Fruit fly (Drosophila melanogaster) whole organism, embryonic: Measurements from ENCODE around the gene CG14400.
A peak's percentile ranks its signal among the peaks of the same experiment; 100 is the strongest.

Source experiments
- B-H2 ChIP-seq: fragments of 200-800 bp; sonication (Bioruptor generic); optimal IDR thresholded peaks from 2 replicates; lab custom pipeline; 2018; ENCODE audit warnings: missing biosample characterization, mild to moderate bottlenecking, missing genetic modification characterization
- BtbVII ChIP-seq: fragments of 200-800 bp; sonication (Bioruptor generic); optimal IDR thresholded peaks from 3 replicates; lab custom pipeline; 2017; ENCODE audit warnings: missing biosample characterization, mild to moderate bottlenecking, missing genetic modification characterization
- CG10543 ChIP-seq: fragments of 200-800 bp; sonication (Bioruptor generic); optimal IDR thresholded peaks from 3 replicates; lab custom pipeline; 2017; ENCODE audit warnings: missing biosample characterization, mild to moderate bottlenecking, missing genetic modification characterization, moderate library complexity
- CG12299 ChIP-seq: fragments of 200-800 bp; sonication (Bioruptor generic); optimal IDR thresholded peaks from 2 replicates; lab custom pipeline; 2018; ENCODE audit warnings: missing biosample characterization, mild to moderate bottlenecking, missing genetic modification characterization
- CG13287 ChIP-seq: fragments of 200-800 bp; sonication (Bioruptor generic); IDR thresholded peaks from 2 replicates; pipeline ENCODE4 v1.3.6; 2022; ENCODE audit warnings: missing biosample characterization, missing genetic modification characterization; ENCODE audit not compliant: partially characterized antibody
- CG13296 ChIP-seq: fragments of 200-800 bp; sonication (Bioruptor generic); optimal IDR thresholded peaks from 3 replicates; lab custom pipeline; 2018; ENCODE audit warnings: missing biosample characterization, mild to moderate bottlenecking, missing genetic modification characterization
- CG13894 ChIP-seq: fragments of 200-800 bp; sonication (Bioruptor generic); optimal IDR thresholded peaks from 3 replicates; lab custom pipeline; 2018; ENCODE audit warnings: missing biosample characterization, mild to moderate bottlenecking, missing genetic modification characterization, moderate library complexity
- CG14014 ChIP-seq: fragments of 200-800 bp; sonication (Bioruptor generic); IDR thresholded peaks from 2 replicates; pipeline ENCODE4 v1.3.6; 2022; ENCODE audit warnings: missing biosample characterization, missing genetic modification characterization
- CG14050 ChIP-seq: fragments of 200-800 bp; sonication (Bioruptor generic); IDR thresholded peaks from 3 replicates; pipeline ENCODE4 v1.3.6; 2022; ENCODE audit warnings: missing biosample characterization, missing genetic modification characterization
- CG15269 ChIP-seq: fragments of 200-800 bp; sonication (Bioruptor generic); optimal IDR thresholded peaks from 2 replicates; lab custom pipeline; 2018; ENCODE audit warnings: missing biosample characterization, mild to moderate bottlenecking, missing genetic modification characterization, moderate library complexity
- CG18599 ChIP-seq: fragments of 200-800 bp; sonication (Bioruptor generic); optimal IDR thresholded peaks from 3 replicates; lab custom pipeline; 2017; ENCODE audit warnings: missing biosample characterization, missing genetic modification characterization, mild to moderate bottlenecking, moderate library complexity, missing genetic modification reagents
- CG2678 ChIP-seq: fragments of 200-800 bp; sonication (Bioruptor generic); optimal IDR thresholded peaks from 3 replicates; lab custom pipeline; 2019; ENCODE audit warnings: missing biosample characterization, mild to moderate bottlenecking, missing genetic modification characterization, moderate library complexity
- CG2712 ChIP-seq: fragments of 200-800 bp; optimal IDR thresholded peaks from 3 replicates; lab custom pipeline; 2019; ENCODE audit warnings: missing biosample characterization, mild to moderate bottlenecking, missing genetic modification characterization, moderate library complexity
- CG34376 ChIP-seq: fragments of 200-800 bp; sonication (Bioruptor generic); optimal IDR thresholded peaks from 2 replicates; lab custom pipeline; 2018; ENCODE audit warnings: missing biosample characterization, mild to moderate bottlenecking, missing genetic modification characterization
- CG4360 ChIP-seq: fragments of 200-800 bp; sonication (Bioruptor generic); IDR thresholded peaks from 2 replicates; pipeline ENCODE4 v1.3.6; 2022; ENCODE audit warnings: missing biosample characterization, missing genetic modification characterization
- CG7928 ChIP-seq: fragments of 200-800 bp; sonication (Bioruptor generic); optimal IDR thresholded peaks from 2 replicates; lab custom pipeline; 2017; ENCODE audit warnings: missing biosample characterization, mild to moderate bottlenecking, missing genetic modification characterization
- CG8388 ChIP-seq: fragments of 200-800 bp; sonication (Bioruptor generic); optimal IDR thresholded peaks from 2 replicates; lab custom pipeline; 2019; ENCODE audit warnings: missing biosample characterization, mild to moderate bottlenecking, missing genetic modification characterization, moderate library complexity
- CG9817 ChIP-seq: fragments of 200-800 bp; sonication (Bioruptor generic); optimal IDR thresholded peaks from 2 replicates; lab custom pipeline; 2018; ENCODE audit warnings: missing biosample characterization, mild to moderate bottlenecking, missing genetic modification characterization, moderate library complexity
- E2f1 ChIP-seq: fragments of 200-800 bp; sonication (Bioruptor generic); IDR thresholded peaks from 2 replicates; pipeline ENCODE4 v1.3.6; 2022; ENCODE audit warnings: missing biosample characterization, missing genetic modification characterization
- Ets65A ChIP-seq: fragments of 200-800 bp; sonication (Bioruptor generic); peaks from one replicate; lab custom pipeline; 2016; ENCODE audit warnings: missing biosample characterization, missing genetic modification characterization
- Fer1 ChIP-seq: fragments of 200-800 bp; sonication (Bioruptor generic); optimal IDR thresholded peaks from 2 replicates; lab custom pipeline; 2017; ENCODE audit warnings: missing biosample characterization, mild to moderate bottlenecking, missing genetic modification characterization
- GATAe ChIP-seq: fragments of 200-800 bp; sonication (Bioruptor generic); conservative IDR thresholded peaks from 2 replicates; pipeline ENCODE4 v1.3.6; 2022; ENCODE audit warnings: missing biosample characterization, missing genetic modification characterization
- Hey ChIP-seq: fragments of 200-800 bp; sonication (Bioruptor generic); optimal IDR thresholded peaks from 3 replicates; lab custom pipeline; 2018; ENCODE audit warnings: missing biosample characterization, mild to moderate bottlenecking, missing genetic modification characterization
- Hr78 ChIP-seq, 2 experiments: fragments of 200-800 bp in 1 of 2; fragments of >200 bp in 1 of 2; sonication (Bioruptor generic) in 1 of 2; optimal IDR thresholded peaks; 2 replicates each; lab custom pipeline; 2017 to 2019; ENCODE audit warnings: missing biosample characterization in 2 of 2, missing genetic modification characterization in 2 of 2, mild to moderate bottlenecking in 1 of 2, moderate library complexity in 1 of 2
- MBD-R2 ChIP-seq: fragments of 200-800 bp; sonication (Bioruptor generic); IDR thresholded peaks from 2 replicates; pipeline ENCODE4 v1.3.6; 2022; ENCODE audit warnings: missing biosample characterization, missing genetic modification characterization
- Med ChIP-seq: fragments of 200-800 bp; sonication (Bioruptor generic); peaks from one replicate; lab custom pipeline; 2016; ENCODE audit warnings: missing biosample characterization, missing genetic modification characterization, mild to moderate bottlenecking, inconsistent platforms, moderate library complexity
- Ptx1 ChIP-seq: fragments of 200-800 bp; sonication (Bioruptor generic); IDR thresholded peaks from 2 replicates; pipeline ENCODE4 v1.3.6; 2022; ENCODE audit warnings: missing biosample characterization, missing genetic modification characterization
- Spps ChIP-seq: fragments of 200-800 bp; sonication (Bioruptor generic); optimal IDR thresholded peaks from 2 replicates; lab custom pipeline; 2018; ENCODE audit warnings: missing biosample characterization, mild to moderate bottlenecking, missing genetic modification characterization
- Vsx1 ChIP-seq: fragments of 200-800 bp; sonication (Bioruptor generic); optimal IDR thresholded peaks from 2 replicates; lab custom pipeline; 2017; ENCODE audit warnings: missing biosample characterization, mild to moderate bottlenecking, missing genetic modification characterization, missing genetic modification reagents
- chinmo ChIP-seq: fragments of 200-800 bp; sonication (Bioruptor generic); IDR thresholded peaks from 4 replicates; pipeline ENCODE4 v1.3.6; 2022; ENCODE audit warnings: missing biosample characterization, missing genetic modification characterization; ENCODE audit not compliant: partially characterized antibody
- dm ChIP-seq: fragments of 200-800 bp; sonication (Bioruptor generic); optimal IDR thresholded peaks from 3 replicates; lab custom pipeline; 2016; ENCODE audit warnings: missing biosample characterization, missing genetic modification characterization
- exex ChIP-seq: fragments of 200-800 bp; sonication (Bioruptor generic); optimal IDR thresholded peaks from 4 replicates; lab custom pipeline; 2018; ENCODE audit warnings: missing biosample characterization, mild to moderate bottlenecking, missing genetic modification characterization, moderate library complexity
- grn ChIP-seq: fragments of 200-800 bp; sonication (Bioruptor generic); optimal IDR thresholded peaks from 3 replicates; lab custom pipeline; 2017; ENCODE audit warnings: missing biosample characterization, missing genetic modification characterization
- gsb-n ChIP-seq: fragments of 200-800 bp; sonication (Bioruptor generic); optimal IDR thresholded peaks from 3 replicates; lab custom pipeline; 2018; ENCODE audit warnings: missing biosample characterization, mild to moderate bottlenecking, missing genetic modification characterization
- lab ChIP-seq: fragments of 200-800 bp; sonication (Bioruptor generic); optimal IDR thresholded peaks from 3 replicates; lab custom pipeline; 2017; ENCODE audit warnings: missing biosample characterization, missing genetic modification characterization, mild to moderate bottlenecking, moderate library complexity, missing genetic modification reagents
- lmd ChIP-seq: fragments of 200-800 bp; sonication (Bioruptor generic); IDR thresholded peaks from 2 replicates; pipeline ENCODE4 v1.3.6; 2022; ENCODE audit warnings: missing biosample characterization, missing genetic modification characterization
- mirr ChIP-seq: fragments of 200-800 bp; sonication (Bioruptor generic); optimal IDR thresholded peaks from 3 replicates; lab custom pipeline; 2018; ENCODE audit warnings: missing biosample characterization, mild to moderate bottlenecking, missing genetic modification characterization
- pros ChIP-seq: fragments of 200-800 bp; sonication (Bioruptor generic); optimal IDR thresholded peaks from 3 replicates; lab custom pipeline; 2019; ENCODE audit warnings: missing biosample characterization, mild to moderate bottlenecking, missing genetic modification characterization, moderate library complexity
- sens-2 ChIP-seq: fragments of 200-800 bp; sonication (Bioruptor generic); IDR thresholded peaks from 2 replicates; pipeline ENCODE4 v1.3.6; 2022; ENCODE audit warnings: missing biosample characterization, missing genetic modification characterization
- slp2 ChIP-seq: fragments of 200-800 bp; sonication (Bioruptor generic); optimal IDR thresholded peaks from 2 replicates; lab custom pipeline; 2016; ENCODE audit warnings: missing biosample characterization, missing genetic modification characterization
- sug ChIP-seq: fragments of 200-800 bp; optimal IDR thresholded peaks from 2 replicates; lab custom pipeline; 2019; ENCODE audit warnings: missing biosample characterization, mild to moderate bottlenecking, missing genetic modification characterization, moderate library complexity
- wdn ChIP-seq: fragments of 200-800 bp; sonication (Bioruptor generic); IDR thresholded peaks from 2 replicates; pipeline ENCODE4 v1.3.6; 2022; ENCODE audit warnings: missing biosample characterization, missing genetic modification characterization

The CG14400 gene

dm6 chr2L:20883624-20884220 is 26.0 kb upstream of the CG14400 start:
- peak; percentile 91 for TF ChIP-seq mirr (GFP tag; lab: Kevin White, UChicago)
- TF ChIP-seq CG18599 (GFP tag; lab: Kevin White, UChicago), result peak; percentile 27
- TF ChIP-seq MBD-R2 (GFP tag; lab: Robert Waterston, UW), result no peak
- peak; percentile 92 for TF ChIP-seq lab (GFP tag; lab: Kevin White, UChicago)
- no peak for TF ChIP-seq CG14014
- 0 out of 2 replicates have a peak, but pooled peaks have one; percentile 7 for TF ChIP-seq wdn
- TF ChIP-seq Spps (tag; lab: Kevin White, UChicago), result no peak
- TF ChIP-seq B-H2 (GFP tag; lab: Kevin White, UChicago), result peak; percentile 25
- TF ChIP-seq CG2712 (tag; lab: Kevin White, UChicago), result no peak
- no peak for TF ChIP-seq CG12299 (tag; lab: Kevin White, UChicago)
- TF ChIP-seq chinmo (GFP tag; lab: Robert Waterston, UW), result peak; percentile 85; the same call in 3 of the 4 replicates
- no peak for TF ChIP-seq slp2 (GFP tag; lab: Kevin White, UChicago)
- TF ChIP-seq CG13287 (GFP tag; lab: Robert Waterston, UW), result no peak
- 0 out of 2 replicates have a peak, but pooled peaks have one; percentile 11 for TF ChIP-seq Ptx1 (GFP tag; lab: Robert Waterston, UW)
- peak; percentile 9 for TF ChIP-seq BtbVII (GFP tag; lab: Kevin White, UChicago)
- TF ChIP-seq Ets65A (GFP tag; lab: Kevin White, UChicago), result peak; percentile 41
- peak; percentile 17 for TF ChIP-seq Fer1
- TF ChIP-seq CG8388 (GFP tag; lab: Kevin White, UChicago), result no peak
- no peak for TF ChIP-seq dm (GFP tag; lab: Kevin White, UChicago)
- peak; percentile 92 for TF ChIP-seq grn (GFP tag; lab: Kevin White, UChicago)
- TF ChIP-seq CG2678 (tag; lab: Kevin White, UChicago), result peak; percentile 21
- TF ChIP-seq sug (tag; lab: Kevin White, UChicago), result peak; percentile 94
- peak; percentile 48; the same call in 1 of the 2 replicates for TF ChIP-seq sens-2 (GFP tag; lab: Robert Waterston, UW)
- TF ChIP-seq Hey (tag; lab: Kevin White, UChicago), result peak; percentile 28
- no peak for TF ChIP-seq gsb-n (tag; lab: Kevin White, UChicago)
- TF ChIP-seq E2f1 (GFP tag; lab: Robert Waterston, UW), result 0 out of 2 replicates have a peak, but pooled peaks have one; percentile 7
- TF ChIP-seq CG13894, result peak; percentile 13
- TF ChIP-seq CG14050 (GFP tag; lab: Robert Waterston, UW), result no peak
- TF ChIP-seq exex, result peak; percentile 98
- peak; percentile 68 for TF ChIP-seq GATAe (GFP tag; lab: Robert Waterston, UW)
- peak; percentile 72 for TF ChIP-seq Med
- peak in 1 of 2 experiments; percentile 19 for TF ChIP-seq Hr78 (GFP tag; optimal IDR thresholded peaks at IDR 0.05; lab: Kevin White, UChicago)
- TF ChIP-seq Vsx1, result peak; percentile 40
- no peak for TF ChIP-seq CG7928 (GFP tag; lab: Kevin White, UChicago)
- TF ChIP-seq CG15269 (tag; lab: Kevin White, UChicago), result peak; percentile 0
- peak; percentile 32 for TF ChIP-seq CG10543 (GFP tag; lab: Kevin White, UChicago)
- no peak for TF ChIP-seq CG9817 (tag; lab: Kevin White, UChicago)
- TF ChIP-seq lmd, result 0 out of 2 replicates have a peak, but pooled peaks have one; percentile 14
- peak; percentile 21 for TF ChIP-seq CG13296 (GFP tag; lab: Kevin White, UChicago)
- peak; percentile 15; the same call in 1 of the 2 replicates for TF ChIP-seq CG4360 (GFP tag; lab: Robert Waterston, UW)
- no peak for TF ChIP-seq pros (GFP tag; lab: Kevin White, UChicago)
- peak; percentile 89 for TF ChIP-seq CG34376 (GFP tag; lab: Kevin White, UChicago)
